Fruit fly (Drosophila melanogaster) whole organism, embryonic: ENCODE results near the gene CG5346.

Experiments used
- Atf3 ChIP-seq: fragments of 200-800 bp; sonication (Bioruptor generic); optimal IDR thresholded peaks from 3 replicates; lab custom pipeline; 2016; ENCODE audit warnings: missing biosample characterization, missing genetic modification characterization
- Bgb ChIP-seq: fragments of 200-800 bp; sonication (Bioruptor generic); IDR thresholded peaks from 2 replicates; pipeline ENCODE4 v1.3.6; 2022; ENCODE audit warnings: missing biosample characterization, missing genetic modification characterization; ENCODE audit not compliant: partially characterized antibody
- CG10209 ChIP-seq: fragments of 200-800 bp; sonication (Bioruptor generic); optimal IDR thresholded peaks from 3 replicates; lab custom pipeline; 2017; ENCODE audit warnings: missing biosample characterization, mild to moderate bottlenecking, missing genetic modification characterization, missing genetic modification reagents
- CG10321 ChIP-seq: fragments of 200-800 bp; sonication (Bioruptor generic); IDR thresholded peaks from 2 replicates; pipeline ENCODE4 v1.3.6; 2022; ENCODE audit warnings: missing biosample characterization, missing genetic modification characterization
- CG10366 ChIP-seq: fragments of 200-800 bp; sonication (Bioruptor generic); IDR thresholded peaks from 2 replicates; pipeline ENCODE4 v1.3.6; 2022; ENCODE audit warnings: missing biosample characterization, missing genetic modification characterization
- CG10431 ChIP-seq: fragments of 200-800 bp; sonication (Bioruptor generic); optimal IDR thresholded peaks from 3 replicates; lab custom pipeline; 2018; ENCODE audit warnings: missing biosample characterization, mild to moderate bottlenecking, missing genetic modification characterization
- CG10979 ChIP-seq: fragments of 200-800 bp; sonication (Bioruptor generic); optimal IDR thresholded peaks from 2 replicates; lab custom pipeline; 2018; ENCODE audit warnings: missing biosample characterization, mild to moderate bottlenecking, missing genetic modification characterization, moderate library complexity
- CG11085 ChIP-seq: fragments of 200-800 bp; sonication (Bioruptor generic); IDR thresholded peaks from 2 replicates; pipeline ENCODE4 v1.3.6; 2022; ENCODE audit warnings: missing biosample characterization, missing genetic modification characterization
- CG16863 ChIP-seq: fragments of 200-800 bp; sonication (Bioruptor generic); optimal IDR thresholded peaks from 3 replicates; lab custom pipeline; 2016; ENCODE audit warnings: missing biosample characterization, missing genetic modification characterization
- CG1832 ChIP-seq: fragments of 200-800 bp; sonication (Bioruptor generic); optimal IDR thresholded peaks from 2 replicates; lab custom pipeline; 2017; ENCODE audit warnings: missing biosample characterization, mild to moderate bottlenecking, missing genetic modification characterization, inconsistent platforms
- CG2129 ChIP-seq: fragments of 200-800 bp; sonication (Bioruptor generic); IDR thresholded peaks from 2 replicates; pipeline ENCODE4 v1.3.6; 2022; ENCODE audit warnings: missing biosample characterization, missing genetic modification characterization; ENCODE audit not compliant: partially characterized antibody
- CG2678 ChIP-seq: fragments of 200-800 bp; sonication (Bioruptor generic); optimal IDR thresholded peaks from 3 replicates; lab custom pipeline; 2019; ENCODE audit warnings: missing biosample characterization, mild to moderate bottlenecking, missing genetic modification characterization, moderate library complexity
- CG32772 ChIP-seq: fragments of 200-800 bp; sonication (Bioruptor generic); IDR thresholded peaks from 2 replicates; pipeline ENCODE4 v1.3.6; 2022; ENCODE audit warnings: missing biosample characterization, missing genetic modification characterization
- CG34376 ChIP-seq: fragments of 200-800 bp; sonication (Bioruptor generic); optimal IDR thresholded peaks from 2 replicates; lab custom pipeline; 2018; ENCODE audit warnings: missing biosample characterization, mild to moderate bottlenecking, missing genetic modification characterization
- CG4282 ChIP-seq: fragments of 200-800 bp; sonication (Bioruptor generic); optimal IDR thresholded peaks from 2 replicates; lab custom pipeline; 2016; ENCODE audit warnings: missing biosample characterization, missing genetic modification characterization
- CG4328 ChIP-seq: fragments of 200-800 bp; sonication (Bioruptor generic); optimal IDR thresholded peaks from 3 replicates; lab custom pipeline; 2017; ENCODE audit warnings: missing biosample characterization, missing genetic modification reagents, missing genetic modification characterization
- CG7839 ChIP-seq: fragments of 200-800 bp; sonication (Bioruptor generic); optimal IDR thresholded peaks from 3 replicates; lab custom pipeline; 2018; ENCODE audit warnings: missing biosample characterization, mild to moderate bottlenecking, missing genetic modification characterization, moderate library complexity
- CTCF ChIP-seq: fragments of 200-800 bp; sonication (Bioruptor generic); optimal IDR thresholded peaks from 2 replicates; lab custom pipeline; 2017; ENCODE audit warnings: missing biosample characterization, mild to moderate bottlenecking, missing genetic modification characterization, moderate library complexity
- Deaf1 ChIP-seq: fragments of 200-800 bp; optimal IDR thresholded peaks from 3 replicates; lab custom pipeline; 2019; ENCODE audit warnings: missing biosample characterization, mild to moderate bottlenecking, missing genetic modification characterization, moderate library complexity
- Doc3 ChIP-seq: fragments of 200-800 bp; sonication (Bioruptor generic); IDR thresholded peaks from 3 replicates; pipeline ENCODE4 v1.3.6; 2022; ENCODE audit warnings: missing biosample characterization, missing genetic modification characterization; ENCODE audit not compliant: partially characterized antibody
- Gsc ChIP-seq: fragments of 200-800 bp; sonication (Bioruptor generic); IDR thresholded peaks from 2 replicates; pipeline ENCODE4 v1.3.6; 2022; ENCODE audit warnings: missing biosample characterization, missing genetic modification characterization
- HHEX ChIP-seq: fragments of 200-800 bp; sonication (Bioruptor generic); optimal IDR thresholded peaks from 3 replicates; lab custom pipeline; 2017; ENCODE audit warnings: missing biosample characterization, mild to moderate bottlenecking, missing genetic modification characterization, missing genetic modification reagents
- HLH54F ChIP-seq: fragments of 200-800 bp; sonication (Bioruptor generic); optimal IDR thresholded peaks from 3 replicates; lab custom pipeline; 2016; ENCODE audit warnings: missing biosample characterization, missing genetic modification characterization
- HLHmδ ChIP-seq: fragments of 200-800 bp; sonication (Bioruptor generic); optimal IDR thresholded peaks from 2 replicates; lab custom pipeline; 2018; ENCODE audit warnings: missing biosample characterization, mild to moderate bottlenecking, missing genetic modification characterization, moderate library complexity
- Hr78 ChIP-seq, 2 experiments: fragments of 200-800 bp in 1 of 2; fragments of >200 bp in 1 of 2; sonication (Bioruptor generic) in 1 of 2; optimal IDR thresholded peaks; 2 replicates each; lab custom pipeline; 2017 to 2019; ENCODE audit warnings: missing biosample characterization in 2 of 2, missing genetic modification characterization in 2 of 2, mild to moderate bottlenecking in 1 of 2, moderate library complexity in 1 of 2
- NfI ChIP-seq: fragments of 200-800 bp; sonication (Bioruptor generic); optimal IDR thresholded peaks from 3 replicates; lab custom pipeline; 2018; ENCODE audit warnings: missing biosample characterization, mild to moderate bottlenecking, missing genetic modification characterization, moderate library complexity
- Oli ChIP-seq: fragments of 200-800 bp; sonication (Bioruptor generic); optimal IDR thresholded peaks from 2 replicates; lab custom pipeline; 2018; ENCODE audit warnings: missing biosample characterization, mild to moderate bottlenecking, missing genetic modification characterization, moderate library complexity
- YL-1 ChIP-seq: fragments of 200-800 bp; sonication (Bioruptor generic); optimal IDR thresholded peaks from 3 replicates; lab custom pipeline; 2017; ENCODE audit warnings: missing biosample characterization, mild to moderate bottlenecking, missing genetic modification characterization
- az2 ChIP-seq: fragments of 200-800 bp; sonication (Bioruptor generic); optimal IDR thresholded peaks from 3 replicates; lab custom pipeline; 2016; ENCODE audit warnings: missing biosample characterization, missing genetic modification characterization
- danr ChIP-seq: fragments of 200-800 bp; sonication (Bioruptor generic); IDR thresholded peaks from 2 replicates; pipeline ENCODE4 v1.3.6; 2022; ENCODE audit warnings: missing biosample characterization, missing genetic modification characterization
- exex ChIP-seq: fragments of 200-800 bp; sonication (Bioruptor generic); optimal IDR thresholded peaks from 4 replicates; lab custom pipeline; 2018; ENCODE audit warnings: missing biosample characterization, mild to moderate bottlenecking, missing genetic modification characterization, moderate library complexity
- ftz-f1 ChIP-seq: fragments of 200-800 bp; sonication (Bioruptor generic); optimal IDR thresholded peaks from 2 replicates; lab custom pipeline; 2016; ENCODE audit warnings: missing biosample characterization, missing genetic modification characterization
- fu2 ChIP-seq: fragments of 200-800 bp; sonication (Bioruptor generic); optimal IDR thresholded peaks from 2 replicates; lab custom pipeline; 2016; ENCODE audit warnings: missing biosample characterization, missing genetic modification characterization
- gem ChIP-seq: fragments of 200-800 bp; sonication (Bioruptor generic); optimal IDR thresholded peaks from 2 replicates; lab custom pipeline; 2019; ENCODE audit warnings: missing biosample characterization, mild to moderate bottlenecking, missing genetic modification characterization, moderate library complexity
- gro ChIP-seq: fragments of 200-800 bp; sonication (Bioruptor generic); optimal IDR thresholded peaks from 2 replicates; lab custom pipeline; 2016; ENCODE audit warnings: missing biosample characterization, missing genetic modification characterization
- ham ChIP-seq: fragments of 200-800 bp; sonication (Bioruptor generic); IDR thresholded peaks from 2 replicates; pipeline ENCODE4 v1.3.6; 2022; ENCODE audit warnings: missing biosample characterization, missing genetic modification characterization
- hth ChIP-seq: fragments of >200 bp; optimal IDR thresholded peaks from 2 replicates; lab custom pipeline; 2017; ENCODE audit warnings: inconsistent platforms
- ind ChIP-seq: fragments of 200-800 bp; sonication (Bioruptor generic); optimal IDR thresholded peaks from 3 replicates; lab custom pipeline; 2016; ENCODE audit warnings: missing biosample characterization, missing genetic modification characterization
- insv ChIP-seq, 2 experiments: fragments of 200-800 bp; sonication (Bioruptor generic); optimal IDR thresholded peaks; 3 replicates each; lab custom pipeline; 2016 to 2018; ENCODE audit warnings: missing biosample characterization in 2 of 2, missing genetic modification characterization in 2 of 2
- lab ChIP-seq: fragments of 200-800 bp; sonication (Bioruptor generic); optimal IDR thresholded peaks from 3 replicates; lab custom pipeline; 2017; ENCODE audit warnings: missing biosample characterization, missing genetic modification characterization, mild to moderate bottlenecking, moderate library complexity, missing genetic modification reagents
- onecut ChIP-seq: fragments of 200-800 bp; sonication (Bioruptor generic); IDR thresholded peaks from 2 replicates; pipeline ENCODE4 v1.3.6; 2022; ENCODE audit warnings: missing biosample characterization, missing genetic modification characterization
- otp ChIP-seq: fragments of 200-800 bp; sonication (Bioruptor generic); IDR thresholded peaks from 3 replicates; pipeline ENCODE4, ENCODE4 v1.3.6; 2022; ENCODE audit warnings: missing biosample characterization, missing genetic modification characterization
- pho ChIP-seq: fragments of 200-800 bp; sonication (Bioruptor generic); optimal IDR thresholded peaks from 2 replicates; lab custom pipeline; 2016; ENCODE audit warnings: missing biosample characterization, missing genetic modification characterization
- row ChIP-seq: fragments of 200-800 bp; sonication (Bioruptor generic); IDR thresholded peaks from 3 replicates; pipeline ENCODE4 v1.3.6; 2022; ENCODE audit warnings: missing biosample characterization, missing genetic modification characterization
- shn ChIP-seq: fragments of 200-800 bp; sonication (Bioruptor generic); optimal IDR thresholded peaks from 3 replicates; lab custom pipeline; 2016; ENCODE audit warnings: missing biosample characterization, missing genetic modification characterization
- sima ChIP-seq: fragments of 200-800 bp; sonication (Bioruptor generic); optimal IDR thresholded peaks from 2 replicates; lab custom pipeline; 2016; ENCODE audit warnings: missing biosample characterization, missing genetic modification characterization
- sisA ChIP-seq: fragments of 200-800 bp; sonication (Bioruptor generic); IDR thresholded peaks from 2 replicates; pipeline ENCODE4 v1.3.6; 2022; ENCODE audit warnings: missing biosample characterization, missing genetic modification characterization
- sqz ChIP-seq: fragments of 200-800 bp; sonication (Bioruptor generic); optimal IDR thresholded peaks from 3 replicates; lab custom pipeline; 2018; ENCODE audit warnings: missing biosample characterization, mild to moderate bottlenecking, missing genetic modification characterization
- unpg ChIP-seq: fragments of 200-800 bp; sonication (Bioruptor generic); optimal IDR thresholded peaks from 3 replicates; lab custom pipeline; 2018; ENCODE audit warnings: missing biosample characterization, mild to moderate bottlenecking, missing genetic modification characterization, moderate library complexity
- usp ChIP-seq: fragments of >200 bp; optimal IDR thresholded peaks from 2 replicates; lab custom pipeline; 2017; ENCODE audit warnings: missing biosample characterization, missing genetic modification characterization
- vnd ChIP-seq: fragments of 200-800 bp; sonication (Bioruptor generic); IDR thresholded peaks from 3 replicates; pipeline ENCODE4 v1.3.6; 2022; ENCODE audit warnings: missing biosample characterization, missing genetic modification characterization; ENCODE audit not compliant: partially characterized antibody

The CG5346 gene

dm6 chr3R:22542773-22543411 is 14.4 kb upstream of the CG5346 start (continued):
- peak; percentile 22 for TF ChIP-seq ind (GFP tag; lab: Kevin White, UChicago)
- no peak for TF ChIP-seq az2 (GFP tag; lab: Kevin White, UChicago)
- TF ChIP-seq Doc3 (GFP tag; lab: Robert Waterston, UW) = no peak
- TF ChIP-seq sqz = no peak
- no peak for TF ChIP-seq CG10431 (GFP tag; lab: Kevin White, UChicago)
- TF ChIP-seq Gsc (GFP tag; lab: Robert Waterston, UW) = no peak
- peak; percentile 34 for TF ChIP-seq Oli (tag; lab: Kevin White, UChicago)
- TF ChIP-seq CG11085 (GFP tag; lab: Robert Waterston, UW) = no peak
- TF ChIP-seq vnd (GFP tag; lab: Robert Waterston, UW) = no peak
- TF ChIP-seq HLH54F (GFP tag; lab: Kevin White, UChicago) = no peak
- TF ChIP-seq CG4328 (GFP tag; lab: Kevin White, UChicago) = no peak
- no peak for TF ChIP-seq ham (GFP tag; lab: Robert Waterston, UW)
- TF ChIP-seq CTCF = no peak
- TF ChIP-seq unpg (GFP tag; lab: Kevin White, UChicago) = peak; percentile 24
- no peak for TF ChIP-seq CG4282
- TF ChIP-seq CG1832 (GFP tag; lab: Kevin White, UChicago) = no peak
- peak; percentile 17 for TF ChIP-seq lab (GFP tag; lab: Kevin White, UChicago)
- peak; percentile 13 for TF ChIP-seq CG10209 (GFP tag; lab: Kevin White, UChicago)
- TF ChIP-seq onecut (GFP tag; lab: Robert Waterston, UW) = no peak; the same call in 1 of the 2 replicates
- TF ChIP-seq CG10979 = no peak
- no peak for TF ChIP-seq gro
- TF ChIP-seq exex = no peak
- no peak for TF ChIP-seq pho (GFP tag; lab: Kevin White, UChicago)
- peak; percentile 39 for TF ChIP-seq CG2678 (tag; lab: Kevin White, UChicago)
- TF ChIP-seq hth (lab: Kevin White, UChicago) = no peak
- no peak for TF ChIP-seq Bgb (GFP tag; lab: Robert Waterston, UW)
- TF ChIP-seq sisA (GFP tag; lab: Robert Waterston, UW) = 0 out of 2 replicates have a peak, but pooled peaks have one; percentile 37
- peak; percentile 28 for TF ChIP-seq HHEX (GFP tag; lab: Kevin White, UChicago)
- TF ChIP-seq CG10321 (GFP tag; lab: Robert Waterston, UW) = no peak
- TF ChIP-seq ftz-f1 (GFP tag; lab: Kevin White, UChicago) = no peak
- peak; percentile 31 for TF ChIP-seq CG7839 (tag; lab: Kevin White, UChicago)
- no peak for TF ChIP-seq NfI (GFP tag; lab: Kevin White, UChicago)
- TF ChIP-seq sima (GFP tag; lab: Kevin White, UChicago) = no peak
- TF ChIP-seq YL-1 (GFP tag; lab: Kevin White, UChicago) = no peak
- TF ChIP-seq fu2 (GFP tag; lab: Kevin White, UChicago) = no peak
- TF ChIP-seq shn (GFP tag; lab: Kevin White, UChicago) = no peak
- TF ChIP-seq danr (GFP tag; lab: Robert Waterston, UW) = no peak
- no peak for TF ChIP-seq Deaf1
- no peak for TF ChIP-seq Hr78 (GFP tag; optimal IDR thresholded peaks at IDR 0.05; lab: Kevin White, UChicago)
- no peak for TF ChIP-seq usp
- 0 out of 2 replicates have a peak, but pooled peaks have one; percentile 22 for TF ChIP-seq CG32772
- no peak for TF ChIP-seq CG34376 (GFP tag; lab: Kevin White, UChicago)
- peak; percentile 46 for TF ChIP-seq gem
- TF ChIP-seq Atf3 (GFP tag; lab: Kevin White, UChicago) = no peak
- TF ChIP-seq otp = no peak
- TF ChIP-seq CG10366 = no peak
- TF ChIP-seq HLHmδ (GFP tag; lab: Kevin White, UChicago) = no peak
- TF ChIP-seq CG2129 (GFP tag; lab: Robert Waterston, UW) = no peak
- peak; percentile 63 for TF ChIP-seq row (GFP tag; lab: Robert Waterston, UW)
- TF ChIP-seq CG16863 (GFP tag; lab: Kevin White, UChicago) = no peak
- TF ChIP-seq insv (GFP tag; optimal IDR thresholded peaks at IDR 0.05; lab: Kevin White, UChicago) = no peak
